Fruit fly (Drosophila melanogaster) whole organism, embryonic: ENCODE results near the gene CG14054.
A peak's percentile ranks its signal among the peaks of the same experiment; 100 is the strongest.

Source experiments
- ATbp ChIP-seq: fragments of 200-800 bp; sonication (Bioruptor generic); optimal IDR thresholded peaks from 2 replicates; lab custom pipeline; 2017; ENCODE audit warnings: missing biosample characterization, mild to moderate bottlenecking, missing genetic modification characterization, missing genetic modification reagents
- Bgb ChIP-seq: fragments of 200-800 bp; sonication (Bioruptor generic); IDR thresholded peaks from 2 replicates; pipeline ENCODE4 v1.3.6; 2022; ENCODE audit warnings: missing biosample characterization, missing genetic modification characterization; ENCODE audit not compliant: partially characterized antibody
- CG10209 ChIP-seq: fragments of 200-800 bp; sonication (Bioruptor generic); optimal IDR thresholded peaks from 3 replicates; lab custom pipeline; 2017; ENCODE audit warnings: missing biosample characterization, mild to moderate bottlenecking, missing genetic modification characterization, missing genetic modification reagents
- CG10274 ChIP-seq: fragments of 200-800 bp; sonication (Bioruptor generic); optimal IDR thresholded peaks from 3 replicates; lab custom pipeline; 2017; ENCODE audit warnings: missing biosample characterization, mild to moderate bottlenecking, missing genetic modification characterization
- CG10565 ChIP-seq: fragments of 200-800 bp; sonication (Bioruptor generic); optimal IDR thresholded peaks from 3 replicates; lab custom pipeline; 2016; ENCODE audit warnings: missing biosample characterization, mild to moderate bottlenecking, missing genetic modification characterization
- CG11093 ChIP-seq: fragments of 200-800 bp; sonication (Bioruptor generic); IDR thresholded peaks from 3 replicates; pipeline ENCODE4 v1.3.6; 2022; ENCODE audit warnings: missing biosample characterization, missing genetic modification characterization
- CG11696 ChIP-seq: fragments of 200-800 bp; sonication (Bioruptor generic); IDR thresholded peaks from 2 replicates; pipeline ENCODE4 v1.3.6; 2022; ENCODE audit warnings: missing biosample characterization, missing genetic modification characterization
- CG12104 ChIP-seq: fragments of 200-800 bp; sonication (Bioruptor generic); optimal IDR thresholded peaks from 3 replicates; lab custom pipeline; 2016; ENCODE audit warnings: missing biosample characterization, missing genetic modification characterization
- CG16815 ChIP-seq: fragments of 200-800 bp; sonication (Bioruptor generic); optimal IDR thresholded peaks from 3 replicates; lab custom pipeline; 2017; ENCODE audit warnings: missing biosample characterization, mild to moderate bottlenecking, missing genetic modification characterization
- CG17912 ChIP-seq: fragments of 200-800 bp; sonication (Bioruptor generic); optimal IDR thresholded peaks from 2 replicates; lab custom pipeline; 2018; ENCODE audit warnings: missing biosample characterization, mild to moderate bottlenecking, missing genetic modification characterization
- CG18764 ChIP-seq: fragments of 200-800 bp; sonication (Bioruptor generic); optimal IDR thresholded peaks from 3 replicates; lab custom pipeline; 2016; ENCODE audit warnings: missing biosample characterization, missing genetic modification characterization
- CG2889 ChIP-seq: fragments of 200-800 bp; sonication (Bioruptor generic); IDR thresholded peaks from 3 replicates; pipeline ENCODE4 v1.3.6; 2022; ENCODE audit warnings: missing biosample characterization, missing genetic modification characterization
- CG3281 ChIP-seq: fragments of 200-800 bp; sonication (Bioruptor generic); optimal IDR thresholded peaks from 3 replicates; lab custom pipeline; 2017; ENCODE audit warnings: missing biosample characterization, mild to moderate bottlenecking, missing genetic modification characterization
- CG3407 ChIP-seq: fragments of 200-800 bp; sonication (Bioruptor generic); optimal IDR thresholded peaks from 2 replicates; lab custom pipeline; 2018; ENCODE audit warnings: missing biosample characterization, mild to moderate bottlenecking, missing genetic modification characterization
- CG6791 ChIP-seq: fragments of 200-800 bp; sonication (Bioruptor generic); IDR thresholded peaks from 3 replicates; pipeline ENCODE4 v1.3.6; 2022; ENCODE audit warnings: missing biosample characterization, missing genetic modification characterization; ENCODE audit not compliant: partially characterized antibody
- CG8290 ChIP-seq, 3 experiments: fragments of 200-800 bp; sonication (Bioruptor generic); optimal IDR thresholded peaks; 2 replicates each; lab custom pipeline; 2016 to 2019; ENCODE audit warnings: missing biosample characterization in 3 of 3, missing genetic modification characterization in 3 of 3, mild to moderate bottlenecking in 2 of 3, moderate library complexity in 1 of 3
- CG8388 ChIP-seq: fragments of 200-800 bp; sonication (Bioruptor generic); optimal IDR thresholded peaks from 2 replicates; lab custom pipeline; 2019; ENCODE audit warnings: missing biosample characterization, mild to moderate bottlenecking, missing genetic modification characterization, moderate library complexity
- CG9727 ChIP-seq: fragments of 200-800 bp; sonication (Bioruptor generic); optimal IDR thresholded peaks from 3 replicates; lab custom pipeline; 2017; ENCODE audit warnings: missing biosample characterization, mild to moderate bottlenecking, missing genetic modification characterization
- D ChIP-seq, 2 experiments: fragments of 200-800 bp in 1 of 2; fragments of >200 bp in 1 of 2; sonication (Bioruptor generic) in 1 of 2; optimal IDR thresholded peaks; 2 replicates in 1 of 2; 3 replicates in 1 of 2; lab custom pipeline; 2017; ENCODE audit warnings: mild to moderate bottlenecking in 1 of 2, missing biosample characterization in 1 of 2, missing genetic modification characterization in 1 of 2, missing genetic modification reagents in 1 of 2
- Dref ChIP-seq: fragments of 200-800 bp; sonication (Bioruptor generic); IDR thresholded peaks from 2 replicates; pipeline ENCODE4 v1.3.6; 2022; ENCODE audit warnings: missing biosample characterization, missing genetic modification characterization
- Ets65A ChIP-seq: fragments of 200-800 bp; sonication (Bioruptor generic); peaks from one replicate; lab custom pipeline; 2016; ENCODE audit warnings: missing biosample characterization, missing genetic modification characterization
- HHEX ChIP-seq: fragments of 200-800 bp; sonication (Bioruptor generic); optimal IDR thresholded peaks from 3 replicates; lab custom pipeline; 2017; ENCODE audit warnings: missing biosample characterization, mild to moderate bottlenecking, missing genetic modification characterization, missing genetic modification reagents
- Hsf ChIP-seq: fragments of 200-800 bp; sonication (Bioruptor generic); optimal IDR thresholded peaks from 3 replicates; lab custom pipeline; 2016; ENCODE audit warnings: missing biosample characterization, missing genetic modification characterization
- MBD-R2 ChIP-seq: fragments of 200-800 bp; sonication (Bioruptor generic); IDR thresholded peaks from 2 replicates; pipeline ENCODE4 v1.3.6; 2022; ENCODE audit warnings: missing biosample characterization, missing genetic modification characterization
- NFAT ChIP-seq: fragments of 200-800 bp; sonication (Bioruptor generic); IDR thresholded peaks from 2 replicates; pipeline ENCODE4 v1.3.6; 2022; ENCODE audit warnings: missing biosample characterization, missing genetic modification characterization
- Ptx1 ChIP-seq: fragments of 200-800 bp; sonication (Bioruptor generic); IDR thresholded peaks from 2 replicates; pipeline ENCODE4 v1.3.6; 2022; ENCODE audit warnings: missing biosample characterization, missing genetic modification characterization
- YL-1 ChIP-seq: fragments of 200-800 bp; sonication (Bioruptor generic); optimal IDR thresholded peaks from 3 replicates; lab custom pipeline; 2017; ENCODE audit warnings: missing biosample characterization, mild to moderate bottlenecking, missing genetic modification characterization
- abd-A ChIP-seq: fragments of 200-800 bp; sonication (Bioruptor generic); optimal IDR thresholded peaks from 3 replicates; lab custom pipeline; 2019; ENCODE audit warnings: missing biosample characterization, mild to moderate bottlenecking, missing genetic modification characterization, moderate library complexity
- al ChIP-seq: fragments of 200-800 bp; sonication (Bioruptor generic); IDR thresholded peaks from 2 replicates; pipeline ENCODE4 v1.3.6; 2022; ENCODE audit warnings: missing biosample characterization, missing genetic modification characterization
- caup ChIP-seq: fragments of 200-800 bp; sonication (Bioruptor generic); optimal IDR thresholded peaks from 3 replicates; lab custom pipeline; 2017; ENCODE audit warnings: missing biosample characterization, mild to moderate bottlenecking, missing genetic modification characterization, moderate library complexity; ENCODE audit not compliant: severe bottlenecking
- cg ChIP-seq: fragments of 200-800 bp; sonication (Bioruptor generic); optimal IDR thresholded peaks from 3 replicates; lab custom pipeline; 2019; ENCODE audit warnings: missing biosample characterization, mild to moderate bottlenecking, missing genetic modification characterization, moderate library complexity
- croc ChIP-seq: fragments of 200-800 bp; sonication (Bioruptor generic); conservative IDR thresholded peaks from 3 replicates; pipeline ENCODE4 v1.3.6; 2022; ENCODE audit warnings: missing biosample characterization, missing genetic modification characterization
- dan ChIP-seq: fragments of 200-800 bp; sonication (Bioruptor generic); IDR thresholded peaks from 2 replicates; pipeline ENCODE4 v1.3.6; 2022; ENCODE audit warnings: missing biosample characterization, missing genetic modification characterization
- dati ChIP-seq: fragments of 200-800 bp; sonication (Bioruptor generic); IDR thresholded peaks from 2 replicates; pipeline ENCODE4 v1.3.6; 2022; ENCODE audit warnings: missing biosample characterization, missing genetic modification characterization
- dmrt11E ChIP-seq: fragments of 200-800 bp; sonication (Bioruptor generic); optimal IDR thresholded peaks from 3 replicates; lab custom pipeline; 2018; ENCODE audit warnings: missing biosample characterization, mild to moderate bottlenecking, missing genetic modification characterization, moderate library complexity
- dmrt99B ChIP-seq: fragments of 200-800 bp; sonication (Bioruptor generic); optimal IDR thresholded peaks from 2 replicates; lab custom pipeline; 2018; ENCODE audit warnings: missing biosample characterization, mild to moderate bottlenecking, missing genetic modification characterization, moderate library complexity
- fd64A ChIP-seq: fragments of 200-800 bp; sonication (Bioruptor generic); optimal IDR thresholded peaks from 3 replicates; lab custom pipeline; 2018; ENCODE audit warnings: missing biosample characterization, mild to moderate bottlenecking, missing genetic modification characterization
- fd96Cb ChIP-seq: fragments of 200-800 bp; sonication (Bioruptor generic); optimal IDR thresholded peaks from 2 replicates; lab custom pipeline; 2018; ENCODE audit warnings: missing biosample characterization, mild to moderate bottlenecking, missing genetic modification characterization, moderate library complexity
- grau ChIP-seq: fragments of 200-800 bp; optimal IDR thresholded peaks from 3 replicates; lab custom pipeline; 2019; ENCODE audit warnings: missing biosample characterization, mild to moderate bottlenecking, missing genetic modification characterization, moderate library complexity
- gro ChIP-seq: fragments of 200-800 bp; sonication (Bioruptor generic); optimal IDR thresholded peaks from 2 replicates; lab custom pipeline; 2016; ENCODE audit warnings: missing biosample characterization, missing genetic modification characterization
- nau ChIP-seq: fragments of 200-800 bp; sonication (Bioruptor generic); optimal IDR thresholded peaks from 3 replicates; lab custom pipeline; 2017; ENCODE audit warnings: missing biosample characterization, mild to moderate bottlenecking, missing genetic modification characterization, missing genetic modification reagents
- pum ChIP-seq: fragments of 200-800 bp; sonication (Bioruptor generic); optimal IDR thresholded peaks from 2 replicates; lab custom pipeline; 2016; ENCODE audit warnings: missing biosample characterization, missing genetic modification characterization
- repo ChIP-seq: fragments of 200-800 bp; sonication (Bioruptor generic); optimal IDR thresholded peaks from 2 replicates; lab custom pipeline; 2016; ENCODE audit warnings: missing biosample characterization, missing genetic modification characterization
- rib ChIP-seq: fragments of 200-800 bp; sonication (Bioruptor generic); IDR thresholded peaks from 2 replicates; pipeline ENCODE4 v1.3.6; 2022; ENCODE audit warnings: missing biosample characterization, missing genetic modification characterization
- slou ChIP-seq: fragments of 200-800 bp; sonication (Bioruptor generic); optimal IDR thresholded peaks from 3 replicates; lab custom pipeline; 2016; ENCODE audit warnings: missing biosample characterization, missing genetic modification characterization
- slp2 ChIP-seq: fragments of 200-800 bp; sonication (Bioruptor generic); optimal IDR thresholded peaks from 2 replicates; lab custom pipeline; 2016; ENCODE audit warnings: missing biosample characterization, missing genetic modification characterization
- stwl ChIP-seq: fragments of 200-800 bp; sonication (Bioruptor generic); optimal IDR thresholded peaks from 3 replicates; lab custom pipeline; 2018; ENCODE audit warnings: missing biosample characterization, mild to moderate bottlenecking, missing genetic modification characterization, moderate library complexity
- tx ChIP-seq: fragments of 200-800 bp; sonication (Bioruptor generic); optimal IDR thresholded peaks from 2 replicates; lab custom pipeline; 2016; ENCODE audit warnings: missing biosample characterization, missing genetic modification characterization
- zen ChIP-seq: fragments of 200-800 bp; sonication (Bioruptor generic); optimal IDR thresholded peaks from 3 replicates; lab custom pipeline; 2018; ENCODE audit warnings: missing biosample characterization, mild to moderate bottlenecking, missing genetic modification characterization, moderate library complexity
- zfh1 ChIP-seq: fragments of 200-800 bp; sonication (Bioruptor generic); IDR thresholded peaks from 3 replicates; pipeline ENCODE4 v1.3.6; 2022; ENCODE audit warnings: missing biosample characterization, missing genetic modification characterization

Gene CG14054

DNA sequence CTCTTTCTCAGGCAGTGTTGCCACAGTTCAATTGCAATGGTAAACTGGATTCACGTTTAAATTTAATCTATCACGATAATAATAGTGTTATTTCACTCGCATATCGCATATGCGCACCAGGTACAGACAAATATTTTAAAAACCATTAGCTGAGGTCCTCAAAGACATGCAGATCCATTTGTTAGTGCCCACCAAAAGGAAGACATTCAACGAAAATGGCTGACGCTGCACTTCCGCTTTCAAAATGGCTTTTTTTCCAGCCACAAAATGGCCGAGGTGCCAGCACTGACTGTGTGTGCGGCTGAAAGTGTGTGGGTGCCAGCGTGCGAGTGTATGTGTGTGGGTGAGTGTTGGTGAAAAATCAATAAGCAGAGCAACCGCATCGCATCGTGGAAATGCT is 5.0 kb downstream of the CG14054 start:
- TF ChIP-seq zen (tag; lab: Kevin White, UChicago) (peak; percentile 30), croc (GFP tag; lab: Robert Waterston, UW) (0 out of 3 replicates have a peak, but pooled peaks have one; percentile 12), MBD-R2 (peak; percentile 62), Hsf (GFP tag; lab: Kevin White, UChicago) (peak; percentile 23), CG10274 (GFP tag; lab: Kevin White, UChicago) (peak; percentile 8), CG12104 (GFP tag; lab: Kevin White, UChicago) (peak; percentile 47), HHEX (peak; percentile 31), repo (GFP tag; lab: Kevin White, UChicago) (no peak), stwl (tag; lab: Kevin White, UChicago) (no peak), al (no peak), CG10209 (GFP tag; lab: Kevin White, UChicago) (peak; percentile 35), CG8290 (GFP tag; optimal IDR thresholded peaks at IDR 0.05; lab: Kevin White, UChicago) (no peak), CG8290 (tag; optimal IDR thresholded peaks at IDR 0.05; lab: Kevin White, UChicago) (peak; percentile 21 to 53), fd64A (GFP tag; lab: Kevin White, UChicago) (peak; percentile 60), CG10565 (GFP tag; lab: Kevin White, UChicago) (no peak), nau (GFP tag; lab: Kevin White, UChicago) (no peak), Bgb (GFP tag; lab: Robert Waterston, UW) (no peak), CG3281 (peak; percentile 47), cg (peak; percentile 79), gro (GFP tag; lab: Kevin White, UChicago) (no peak), CG2889 (GFP tag; lab: Robert Waterston, UW) (no peak), Dref (no peak), CG11093 (no peak), dati (GFP tag; lab: Robert Waterston, UW) (no peak), slou (GFP tag; lab: Kevin White, UChicago) (no peak), Ptx1 (GFP tag; lab: Robert Waterston, UW) (no peak; the same call in 1 of the 2 replicates), CG11696 (no peak), ATbp (GFP tag; lab: Kevin White, UChicago) (peak; percentile 44), CG3407 (peak; percentile 19), dmrt99B (tag; lab: Kevin White, UChicago) (peak; percentile 62), pum (no peak), grau (peak; percentile 42), YL-1 (GFP tag; lab: Kevin White, UChicago) (peak; percentile 18), dan (no peak), dmrt11E (peak; percentile 10), caup (GFP tag; lab: Kevin White, UChicago) (peak; percentile 48), CG9727 (peak; percentile 48), CG8388 (peak; percentile 23), fd96Cb (tag; lab: Kevin White, UChicago) (peak; percentile 3), D (optimal IDR thresholded peaks at IDR 0.05; lab: Kevin White, UChicago) (no peak), D (GFP tag; optimal IDR thresholded peaks at IDR 0.05; lab: Kevin White, UChicago) (peak; percentile 24), abd-A (no peak), slp2 (no peak), CG18764 (GFP tag; lab: Kevin White, UChicago) (no peak), zfh1 (GFP tag; lab: Robert Waterston, UW) (peak; percentile 39; the same call in 1 of the 3 replicates), NFAT (GFP tag; lab: Robert Waterston, UW) (no peak), CG17912 (GFP tag; lab: Kevin White, UChicago) (peak; percentile 12), tx (no peak), CG6791 (no peak), rib (no peak), CG16815 (GFP tag; lab: Kevin White, UChicago) (no peak), Ets65A (GFP tag; lab: Kevin White, UChicago) (peak; percentile 93)
